Worm (Caenorhabditis elegans): ENCODE data around the gene M03D4.4.
A peak's percentile ranks its signal among the peaks of the same experiment; 100 is the strongest.

Gene M03D4.4

ce11 chrIV:6151513-6151912 is 24.4 kb upstream of the M03D4.4 start, which contains the start of gene C11D2.3:
C11D2.3 (plus strand) TSS chrIV:6151813.
- TF ChIP-seq pha-4 (tag; optimal IDR thresholded peaks at IDR 0.05), result no peak
- TF ChIP-seq nhr-2 (tag; optimal IDR thresholded peaks at IDR 0.05), result no peak
- no peak for TF ChIP-seq unc-39 (tag; optimal IDR thresholded peaks at IDR 0.05)
- TF ChIP-seq ceh-43 (GFP tag; optimal IDR thresholded peaks at IDR 0.05), result no peak
- TF ChIP-seq blmp-1 (tag; optimal IDR thresholded peaks at IDR 0.05), result no peak
- TF ChIP-seq ceh-83 (GFP tag; optimal IDR thresholded peaks at IDR 0.05), result no peak
- no peak for TF ChIP-seq cnd-1 (tag; optimal IDR thresholded peaks at IDR 0.05)
- TF ChIP-seq nhr-12 (tag; optimal IDR thresholded peaks at IDR 0.05), result no peak
- TF ChIP-seq zip-8 (tag; optimal IDR thresholded peaks at IDR 0.05), result no peak
- no peak for TF ChIP-seq nhr-28 (tag; optimal IDR thresholded peaks at IDR 0.05)
- no peak for TF ChIP-seq ces-1 (GFP tag; optimal IDR thresholded peaks at IDR 0.05)

- TF ChIP-seq nhr-76 (tag; optimal IDR thresholded peaks at IDR 0.05) (no peak), ceh-39 (tag; optimal IDR thresholded peaks at IDR 0.05) (no peak), lsy-2 (tag; optimal IDR thresholded peaks at IDR 0.05) (no peak), lin-13 (tag; optimal IDR thresholded peaks at IDR 0.05) (no peak), unc-62 (GFP tag; optimal IDR thresholded peaks at IDR 0.05) (no peak), nhr-28 (tag; optimal IDR thresholded peaks at IDR 0.05) (no peak), hlh-1 (tag; optimal IDR thresholded peaks at IDR 0.05) (no peak), nhr-237 (tag; optimal IDR thresholded peaks at IDR 0.05) (no peak), tbx-8 (GFP tag; optimal IDR thresholded peaks at IDR 0.05) (no peak)
Measured at ce11 chrIV:6149359-6149758, 22.3 kb upstream of the M03D4.4 start.

ce11 chrIV:6145984-6146383 is 18.9 kb upstream of the M03D4.4 start:
- no peak for TF ChIP-seq cnd-1 (tag; optimal IDR thresholded peaks at IDR 0.05)
- no peak for TF ChIP-seq mep-1 (tag; optimal IDR thresholded peaks at IDR 0.05)
- TF ChIP-seq nhr-2 (tag; optimal IDR thresholded peaks at IDR 0.05), result no peak
- TF ChIP-seq zip-8 (tag; optimal IDR thresholded peaks at IDR 0.05), result no peak
- no peak for TF ChIP-seq nhr-28 (tag; optimal IDR thresholded peaks at IDR 0.05)
- no peak for TF ChIP-seq mab-5 (tag; optimal IDR thresholded peaks at IDR 0.05)
- TF ChIP-seq lsy-2 (tag; optimal IDR thresholded peaks at IDR 0.05), result no peak
- TF ChIP-seq ceh-39 (tag; optimal IDR thresholded peaks at IDR 0.05), result no peak
- TF ChIP-seq snpc-4 (tag; optimal IDR thresholded peaks at IDR 0.05), result no peak
- TF ChIP-seq unc-120 (tag; optimal IDR thresholded peaks at IDR 0.05; ENCODE audit: poor library complexity, severe bottlenecking), result no peak
- TF ChIP-seq flh-1 (GFP tag; optimal IDR thresholded peaks at IDR 0.05), result no peak
- TF ChIP-seq tbx-8 (GFP tag; optimal IDR thresholded peaks at IDR 0.05), result no peak
- no peak for TF ChIP-seq nhr-237 (tag; optimal IDR thresholded peaks at IDR 0.05)
- no peak for TF ChIP-seq pha-4 (tag; optimal IDR thresholded peaks at IDR 0.05)
- no peak for TF ChIP-seq ham-2 (GFP tag; optimal IDR thresholded peaks at IDR 0.05)

ce11 chrIV:6140700-6141099 is 13.6 kb upstream of the M03D4.4 start:
- TF ChIP-seq ces-1 (GFP tag; optimal IDR thresholded peaks at IDR 0.05) (no peak), ceh-83 (GFP tag; optimal IDR thresholded peaks at IDR 0.05) (no peak), unc-62 (GFP tag; optimal IDR thresholded peaks at IDR 0.05) (peak; percentile 41), hlh-1 (tag; optimal IDR thresholded peaks at IDR 0.05) (peak; percentile 91), unc-120 (tag; optimal IDR thresholded peaks at IDR 0.05; ENCODE audit: poor library complexity, severe bottlenecking) (peak; percentile 34), cnd-1 (tag; optimal IDR thresholded peaks at IDR 0.05) (no peak), elt-3 (tag; optimal IDR thresholded peaks at IDR 0.05) (no peak)

ce11 chrIV:6135592-6135991 is 8.5 kb upstream of the M03D4.4 start:
- TF ChIP-seq blmp-1 (tag; optimal IDR thresholded peaks at IDR 0.05) (no peak), unc-39 (tag; optimal IDR thresholded peaks at IDR 0.05) (no peak), mls-2 (tag; optimal IDR thresholded peaks at IDR 0.05) (no peak), lin-13 (tag; optimal IDR thresholded peaks at IDR 0.05) (no peak), hlh-1 (tag; optimal IDR thresholded peaks at IDR 0.05) (peak; percentile 97), ztf-11 (tag; optimal IDR thresholded peaks at IDR 0.05) (no peak), ceh-39 (tag; optimal IDR thresholded peaks at IDR 0.05) (no peak), unc-120 (tag; optimal IDR thresholded peaks at IDR 0.05; ENCODE audit: poor library complexity, severe bottlenecking) (peak; percentile 65), sem-2 (GFP tag; optimal IDR thresholded peaks at IDR 0.05) (no peak), ces-1 (GFP tag; optimal IDR thresholded peaks at IDR 0.05) (no peak), zip-8 (tag; optimal IDR thresholded peaks at IDR 0.05) (no peak), unc-62 (GFP tag; optimal IDR thresholded peaks at IDR 0.05) (peak; percentile 65), ceh-43 (GFP tag; optimal IDR thresholded peaks at IDR 0.05) (no peak), nhr-237 (tag; optimal IDR thresholded peaks at IDR 0.05) (no peak), mep-1 (tag; optimal IDR thresholded peaks at IDR 0.05) (no peak), snpc-4 (tag; optimal IDR thresholded peaks at IDR 0.05) (no peak), nhr-12 (tag; optimal IDR thresholded peaks at IDR 0.05) (no peak), elt-3 (tag; optimal IDR thresholded peaks at IDR 0.05) (no peak), nhr-76 (tag; optimal IDR thresholded peaks at IDR 0.05) (no peak), lsy-2 (tag; optimal IDR thresholded peaks at IDR 0.05) (no peak), drap-1 (GFP tag; optimal IDR thresholded peaks at IDR 0.05) (no peak), nhr-2 (tag; optimal IDR thresholded peaks at IDR 0.05) (no peak)
